Fruit fly (Drosophila melanogaster) whole organism, prepupa: ENCODE measurements around the gene CG33795.

Experiments
- CG10669 ChIP-seq: fragments of 200-800 bp; sonication (Bioruptor generic); optimal IDR thresholded peaks from 3 replicates; lab custom pipeline; 2018; ENCODE audit warnings: missing biosample characterization, mild to moderate bottlenecking, missing genetic modification characterization, moderate library complexity
- CG3919 ChIP-seq: fragments of 200-800 bp; sonication (Bioruptor generic); optimal IDR thresholded peaks from 3 replicates; lab custom pipeline; 2016; ENCODE audit warnings: missing biosample characterization, missing genetic modification characterization
- CG6276 ChIP-seq: fragments of 200-800 bp; sonication (Bioruptor generic); optimal IDR thresholded peaks from 2 replicates; lab custom pipeline; 2017; ENCODE audit warnings: missing biosample characterization, mild to moderate bottlenecking, missing genetic modification characterization
- CG7368 ChIP-seq: fragments of 200-800 bp; sonication (Bioruptor generic); optimal IDR thresholded peaks from 3 replicates; lab custom pipeline; 2016; ENCODE audit warnings: missing biosample characterization, missing genetic modification characterization

DNA sequence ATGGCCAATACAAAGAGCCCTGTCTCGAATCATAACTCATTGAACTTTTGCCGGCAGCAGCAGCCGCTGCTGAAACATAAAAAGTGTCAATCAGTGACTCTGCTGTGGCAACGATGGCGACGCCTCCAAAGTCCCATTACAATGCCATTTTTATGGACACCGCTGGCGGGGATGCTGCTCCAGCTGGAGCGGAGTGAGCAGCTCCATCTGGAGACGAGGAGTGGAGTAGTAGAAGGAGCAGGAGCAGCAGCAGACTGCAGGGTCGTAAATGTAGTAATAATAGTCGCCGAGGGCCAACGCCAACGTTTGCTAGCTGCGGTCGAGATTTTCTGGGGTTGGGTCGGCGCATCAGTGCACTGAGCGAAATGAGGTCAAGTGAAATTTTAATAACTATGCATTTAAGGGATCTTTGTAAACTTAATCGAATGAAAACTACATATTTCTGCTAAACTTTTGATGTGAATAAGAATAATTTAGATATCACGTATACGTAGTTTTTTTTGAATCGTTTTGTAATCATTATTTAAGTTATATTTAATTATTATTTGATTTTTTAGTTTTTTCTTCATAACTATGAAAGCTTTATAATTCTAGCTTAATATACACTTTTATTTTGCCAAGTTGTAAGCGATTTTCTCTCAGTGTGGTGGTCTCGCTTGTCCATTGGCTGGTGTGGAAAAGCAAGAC, 2.5 kb downstream of the CG33795 start:
- TF ChIP-seq CG3919 (GFP tag; lab: Kevin White, UChicago) = peak; percentile 46
- peak; percentile 16 for TF ChIP-seq CG10669 (GFP tag; lab: Kevin White, UChicago)
- no peak for TF ChIP-seq CG6276
- TF ChIP-seq CG7368 (GFP tag; lab: Kevin White, UChicago) = peak; percentile 6
